Worm (Caenorhabditis elegans): ENCODE results near the gene clp-1.

- TF ChIP-seq ceh-82 (tag; optimal IDR thresholded peaks at IDR 0.05), result no peak
- no peak for TF ChIP-seq sem-4 (tag; optimal IDR thresholded peaks at IDR 0.05)
- no peak for TF ChIP-seq ztf-11 (tag; optimal IDR thresholded peaks at IDR 0.05)
- no peak for TF ChIP-seq alr-1 (tag; optimal IDR thresholded peaks at IDR 0.05)
- TF ChIP-seq elt-3 (tag; optimal IDR thresholded peaks at IDR 0.05), result no peak
- TF ChIP-seq mab-5 (tag; optimal IDR thresholded peaks at IDR 0.05), result no peak
- no peak for TF ChIP-seq unc-39 (tag; optimal IDR thresholded peaks at IDR 0.05)
- no peak for TF ChIP-seq crh-2 (tag; optimal IDR thresholded peaks at IDR 0.05)
Measured at ce11 chrIII:7972061-7972460, 7.7 kb upstream of the clp-1 start, which contains the start of gene F54H12.5.
